Worm (Caenorhabditis elegans) whole organism, late embryonic: ENCODE data around the gene D1046.16.

Experiments
- fkh-10 ChIP-seq: fragments of 150-350 bp; optimal IDR thresholded peaks from 2 replicates; lab custom pipeline; 2014; ENCODE audit warnings: missing biosample characterization, missing genetic modification reagents, missing genetic modification characterization
- hlh-6 ChIP-seq: sonication (generic microtip); optimal IDR thresholded peaks from 2 replicates; lab custom pipeline; 2016; ENCODE audit warnings: missing genotype, missing genetic modification characterization, missing compliant biosample characterization
- lin-11 ChIP-seq: fragments of 200-800 bp; sonication (Bioruptor generic); optimal IDR thresholded peaks from 2 replicates; lab custom pipeline; 2018; ENCODE audit warnings: mild to moderate bottlenecking, missing genetic modification characterization, missing compliant biosample characterization
- nfya-1 ChIP-seq: sonication (generic microtip); optimal IDR thresholded peaks from 2 replicates; lab custom pipeline; 2017; ENCODE audit warnings: missing genetic modification characterization, mild to moderate bottlenecking, missing compliant biosample characterization, antibody characterized with exemption, moderate library complexity
- pha-4 ChIP-seq: fragments of 150-350 bp; optimal IDR thresholded peaks from 2 replicates; lab custom pipeline; 2018; ENCODE audit warnings: missing biosample characterization, missing genetic modification reagents, missing genetic modification characterization
- pros-1 ChIP-seq: fragments of 150-350 bp; optimal IDR thresholded peaks from 2 replicates; lab custom pipeline; 2014; ENCODE audit warnings: missing biosample characterization, missing genetic modification reagents, missing genetic modification characterization
- tbx-2 ChIP-seq: sonication (generic microtip); optimal IDR thresholded peaks from 2 replicates; lab custom pipeline; 2016; ENCODE audit warnings: missing genetic modification characterization, missing compliant biosample characterization

DNA sequence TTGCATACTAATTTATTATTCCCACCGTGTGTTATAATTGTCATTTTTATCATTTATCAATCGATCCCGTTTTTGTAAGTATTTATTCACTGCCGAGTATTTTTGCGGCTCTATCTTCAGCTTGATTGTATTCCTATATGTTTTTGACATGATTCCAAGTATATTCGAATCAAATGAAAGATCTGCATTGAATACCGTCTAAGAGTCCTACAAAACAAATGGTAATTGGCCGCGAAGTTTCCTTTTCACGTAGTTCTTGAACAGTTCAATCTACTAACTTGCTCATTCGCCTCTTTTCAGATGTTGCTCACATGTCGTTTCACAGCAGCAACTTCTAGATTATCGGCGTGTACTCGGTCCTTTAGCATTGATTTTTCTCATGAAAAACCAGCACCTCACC, 29.4 kb upstream of the D1046.16 start, which contains the start of gene C27B7.2:
- TF ChIP-seq pha-4 (tag; lab: Kevin White, UChicago): no peak
- TF ChIP-seq tbx-2 (tag; lab: Kevin White, UChicago): no peak
- TF ChIP-seq hlh-6: no peak
- no peak for TF ChIP-seq fkh-10
- no peak for TF ChIP-seq nfya-1
- TF ChIP-seq lin-11 (tag; lab: Kevin White, UChicago): no peak
- TF ChIP-seq pros-1 (tag; lab: Kevin White, UChicago): no peak
